Fruit fly (Drosophila melanogaster) whole organism, embryonic: Measurements from ENCODE around the gene Fie.

Source experiments
- Aef1 ChIP-seq: fragments of 200-800 bp; sonication (Bioruptor generic); IDR thresholded peaks from 3 replicates; pipeline ENCODE4 v1.3.6; 2022; ENCODE audit warnings: missing biosample characterization, missing genetic modification characterization
- B-H2 ChIP-seq: fragments of 200-800 bp; sonication (Bioruptor generic); optimal IDR thresholded peaks from 2 replicates; lab custom pipeline; 2018; ENCODE audit warnings: missing biosample characterization, mild to moderate bottlenecking, missing genetic modification characterization
- Blimp-1 ChIP-seq: fragments of 200-800 bp; sonication (Bioruptor generic); optimal IDR thresholded peaks from 3 replicates; lab custom pipeline; 2018; ENCODE audit warnings: missing biosample characterization, missing genetic modification characterization, mild to moderate bottlenecking, moderate library complexity, missing genetic modification reagents
- CG10267 ChIP-seq: fragments of 200-800 bp; sonication (Bioruptor generic); optimal IDR thresholded peaks from 2 replicates; lab custom pipeline; 2018; ENCODE audit warnings: missing biosample characterization, mild to moderate bottlenecking, missing genetic modification characterization, moderate library complexity
- CG10654 ChIP-seq: fragments of 200-800 bp; sonication (Bioruptor generic); optimal IDR thresholded peaks from 2 replicates; lab custom pipeline; 2016; ENCODE audit warnings: missing biosample characterization, missing genetic modification characterization
- CG10979 ChIP-seq: fragments of 200-800 bp; sonication (Bioruptor generic); optimal IDR thresholded peaks from 2 replicates; lab custom pipeline; 2018; ENCODE audit warnings: missing biosample characterization, mild to moderate bottlenecking, missing genetic modification characterization, moderate library complexity
- CG12769 ChIP-seq: fragments of 200-800 bp; sonication (Bioruptor generic); optimal IDR thresholded peaks from 2 replicates; lab custom pipeline; 2019; ENCODE audit warnings: missing biosample characterization, mild to moderate bottlenecking, missing genetic modification characterization, moderate library complexity
- CG13894 ChIP-seq: fragments of 200-800 bp; sonication (Bioruptor generic); optimal IDR thresholded peaks from 3 replicates; lab custom pipeline; 2018; ENCODE audit warnings: missing biosample characterization, mild to moderate bottlenecking, missing genetic modification characterization, moderate library complexity
- CG14710 ChIP-seq: fragments of 200-800 bp; sonication (Bioruptor generic); optimal IDR thresholded peaks from 3 replicates; lab custom pipeline; 2019; ENCODE audit warnings: missing biosample characterization, mild to moderate bottlenecking, missing genetic modification characterization, moderate library complexity
- CG15601 ChIP-seq: fragments of 200-800 bp; sonication (Bioruptor generic); optimal IDR thresholded peaks from 3 replicates; lab custom pipeline; 2019; ENCODE audit warnings: missing biosample characterization, mild to moderate bottlenecking, missing genetic modification characterization, moderate library complexity
- CG15696 ChIP-seq: fragments of 200-800 bp; sonication (Bioruptor generic); optimal IDR thresholded peaks from 2 replicates; lab custom pipeline; 2019; ENCODE audit warnings: missing biosample characterization, mild to moderate bottlenecking, missing genetic modification characterization, moderate library complexity
- CG16863 ChIP-seq: fragments of 200-800 bp; sonication (Bioruptor generic); optimal IDR thresholded peaks from 3 replicates; lab custom pipeline; 2016; ENCODE audit warnings: missing biosample characterization, missing genetic modification characterization
- CG17328 ChIP-seq: fragments of 200-800 bp; sonication (Bioruptor generic); IDR thresholded peaks from 2 replicates; pipeline ENCODE4 v1.3.6; 2022; ENCODE audit warnings: missing biosample characterization, missing genetic modification characterization
- CG17361 ChIP-seq: fragments of 200-800 bp; sonication (Bioruptor generic); IDR thresholded peaks from 3 replicates; pipeline ENCODE4 v1.3.6; 2022; ENCODE audit warnings: missing biosample characterization, missing genetic modification characterization
- CG2678 ChIP-seq: fragments of 200-800 bp; sonication (Bioruptor generic); optimal IDR thresholded peaks from 3 replicates; lab custom pipeline; 2019; ENCODE audit warnings: missing biosample characterization, mild to moderate bottlenecking, missing genetic modification characterization, moderate library complexity
- CG30403 ChIP-seq: fragments of 200-800 bp; sonication (Bioruptor generic); optimal IDR thresholded peaks from 3 replicates; lab custom pipeline; 2016; ENCODE audit warnings: missing biosample characterization, missing genetic modification characterization
- CG33557 ChIP-seq: fragments of 200-800 bp; sonication (Bioruptor generic); optimal IDR thresholded peaks from 2 replicates; lab custom pipeline; 2019; ENCODE audit warnings: missing biosample characterization, mild to moderate bottlenecking, missing genetic modification characterization, moderate library complexity
- CG3407 ChIP-seq: fragments of 200-800 bp; sonication (Bioruptor generic); optimal IDR thresholded peaks from 2 replicates; lab custom pipeline; 2018; ENCODE audit warnings: missing biosample characterization, mild to moderate bottlenecking, missing genetic modification characterization
- CG43689 ChIP-seq: fragments of 200-800 bp; sonication (Bioruptor generic); IDR thresholded peaks from 2 replicates; pipeline ENCODE4 v1.3.6; 2022; ENCODE audit warnings: missing biosample characterization, missing genetic modification characterization
- CG4820 ChIP-seq: fragments of 200-800 bp; sonication (Bioruptor generic); optimal IDR thresholded peaks from 3 replicates; lab custom pipeline; 2016; ENCODE audit warnings: missing biosample characterization, missing genetic modification characterization
- CG4854 ChIP-seq: fragments of 200-800 bp; sonication (Bioruptor generic); optimal IDR thresholded peaks from 2 replicates; lab custom pipeline; 2016; ENCODE audit warnings: missing biosample characterization, missing genetic modification characterization, inconsistent platforms
- CG9609 ChIP-seq: fragments of 200-800 bp; sonication (Bioruptor generic); optimal IDR thresholded peaks from 3 replicates; lab custom pipeline; 2016; ENCODE audit warnings: missing biosample characterization, missing genetic modification characterization
- CG9727 ChIP-seq: fragments of 200-800 bp; sonication (Bioruptor generic); optimal IDR thresholded peaks from 3 replicates; lab custom pipeline; 2017; ENCODE audit warnings: missing biosample characterization, mild to moderate bottlenecking, missing genetic modification characterization
- Chrac-16 ChIP-seq: fragments of 200-800 bp; sonication (Bioruptor generic); optimal IDR thresholded peaks from 3 replicates; lab custom pipeline; 2016; ENCODE audit warnings: missing biosample characterization, missing genetic modification characterization
- D19A ChIP-seq: fragments of 200-800 bp; optimal IDR thresholded peaks from 3 replicates; lab custom pipeline; 2019; ENCODE audit warnings: missing biosample characterization, mild to moderate bottlenecking, missing genetic modification characterization, moderate library complexity
- ERR ChIP-seq: fragments of 200-800 bp; sonication (Bioruptor generic); optimal IDR thresholded peaks from 2 replicates; lab custom pipeline; 2016; ENCODE audit warnings: missing biosample characterization, missing genetic modification characterization
- Elba2 ChIP-seq: fragments of 200-800 bp; sonication (Bioruptor generic); optimal IDR thresholded peaks from 3 replicates; lab custom pipeline; 2016; ENCODE audit warnings: missing biosample characterization, missing genetic modification characterization
- Hr51 ChIP-seq, 2 experiments: fragments of 200-800 bp; sonication (Bioruptor generic); optimal IDR thresholded peaks; 2 replicates in 1 of 2; 3 replicates in 1 of 2; lab custom pipeline; 2016 to 2018; ENCODE audit warnings: missing biosample characterization in 2 of 2, missing genetic modification characterization in 2 of 2, mild to moderate bottlenecking in 1 of 2, moderate library complexity in 1 of 2
- MBD-R2 ChIP-seq: fragments of 200-800 bp; sonication (Bioruptor generic); IDR thresholded peaks from 2 replicates; pipeline ENCODE4 v1.3.6; 2022; ENCODE audit warnings: missing biosample characterization, missing genetic modification characterization
- NC2β ChIP-seq: fragments of 200-800 bp; sonication (Bioruptor generic); optimal IDR thresholded peaks from 2 replicates; lab custom pipeline; 2016; ENCODE audit warnings: missing biosample characterization, missing genetic modification characterization
- Neu2 ChIP-seq: fragments of 200-800 bp; sonication (Bioruptor generic); optimal IDR thresholded peaks from 3 replicates; lab custom pipeline; 2016; ENCODE audit warnings: missing biosample characterization, missing genetic modification characterization, borderline replicate concordance
- Oli ChIP-seq: fragments of 200-800 bp; sonication (Bioruptor generic); optimal IDR thresholded peaks from 2 replicates; lab custom pipeline; 2018; ENCODE audit warnings: missing biosample characterization, mild to moderate bottlenecking, missing genetic modification characterization, moderate library complexity
- Opbp ChIP-seq: fragments of 200-800 bp; sonication (Bioruptor generic); IDR thresholded peaks from 3 replicates; pipeline ENCODE4 v1.3.6; 2022; ENCODE audit warnings: missing biosample characterization, missing genetic modification characterization; ENCODE audit not compliant: partially characterized antibody
- Spps ChIP-seq: fragments of 200-800 bp; sonication (Bioruptor generic); optimal IDR thresholded peaks from 2 replicates; lab custom pipeline; 2018; ENCODE audit warnings: missing biosample characterization, mild to moderate bottlenecking, missing genetic modification characterization
- Trl ChIP-seq, 3 experiments: fragments of >200 bp in 2 of 3; fragments of 200-800 bp in 1 of 3; sonication (Bioruptor generic) in 1 of 3; optimal IDR thresholded peaks; 2 replicates in 1 of 3; 3 replicates in 2 of 3; lab custom pipeline; 2016 to 2017; ENCODE audit warnings: missing biosample characterization in 1 of 3, missing genetic modification characterization in 1 of 3
- Xbp1 ChIP-seq: fragments of 200-800 bp; sonication (Bioruptor generic); optimal IDR thresholded peaks from 3 replicates; lab custom pipeline; 2016; ENCODE audit warnings: missing biosample characterization, mild to moderate bottlenecking, missing genetic modification characterization
- bsh ChIP-seq, 2 experiments: fragments of 200-800 bp; sonication (Bioruptor generic); optimal IDR thresholded peaks; 2 replicates each; lab custom pipeline; 2017 to 2018; ENCODE audit warnings: mild to moderate bottlenecking in 2 of 2, missing biosample characterization in 2 of 2, missing genetic modification characterization in 2 of 2, moderate library complexity in 1 of 2
- ci ChIP-seq: fragments of 200-800 bp; sonication (Bioruptor generic); IDR thresholded peaks from 3 replicates; pipeline ENCODE4 v1.3.6; 2022; ENCODE audit warnings: missing biosample characterization, missing genetic modification characterization
- da ChIP-seq: fragments of 200-800 bp; sonication (Bioruptor generic); optimal IDR thresholded peaks from 2 replicates; lab custom pipeline; 2016; ENCODE audit warnings: missing biosample characterization, missing genetic modification characterization
- dmrt11E ChIP-seq: fragments of 200-800 bp; sonication (Bioruptor generic); optimal IDR thresholded peaks from 3 replicates; lab custom pipeline; 2018; ENCODE audit warnings: missing biosample characterization, mild to moderate bottlenecking, missing genetic modification characterization, moderate library complexity
- en ChIP-seq: fragments of 200-800 bp; sonication (Bioruptor generic); optimal IDR thresholded peaks from 2 replicates; lab custom pipeline; 2016; ENCODE audit warnings: missing biosample characterization, missing genetic modification characterization
- fd64A ChIP-seq: fragments of 200-800 bp; sonication (Bioruptor generic); optimal IDR thresholded peaks from 3 replicates; lab custom pipeline; 2018; ENCODE audit warnings: missing biosample characterization, mild to moderate bottlenecking, missing genetic modification characterization
- gce ChIP-seq: fragments of 200-800 bp; sonication (Bioruptor generic); IDR thresholded peaks from 3 replicates; pipeline ENCODE4 v1.3.6; 2022; ENCODE audit warnings: missing biosample characterization, missing genetic modification characterization
- gem ChIP-seq: fragments of 200-800 bp; sonication (Bioruptor generic); optimal IDR thresholded peaks from 2 replicates; lab custom pipeline; 2019; ENCODE audit warnings: missing biosample characterization, mild to moderate bottlenecking, missing genetic modification characterization, moderate library complexity
- nmo ChIP-seq: fragments of 200-800 bp; sonication (Bioruptor generic); optimal IDR thresholded peaks from 2 replicates; lab custom pipeline; 2018; ENCODE audit warnings: missing biosample characterization, mild to moderate bottlenecking, missing genetic modification characterization, moderate library complexity
- pnt ChIP-seq: fragments of 200-800 bp; sonication (Bioruptor generic); optimal IDR thresholded peaks from 3 replicates; lab custom pipeline; 2016; ENCODE audit warnings: missing biosample characterization, missing genetic modification characterization
- sens ChIP-seq: fragments of 200-800 bp; sonication (Bioruptor generic); peaks from one replicate; lab custom pipeline; 2016; ENCODE audit warnings: missing biosample characterization, missing genetic modification characterization
- sens-2 ChIP-seq: fragments of 200-800 bp; sonication (Bioruptor generic); IDR thresholded peaks from 2 replicates; pipeline ENCODE4 v1.3.6; 2022; ENCODE audit warnings: missing biosample characterization, missing genetic modification characterization
- tna ChIP-seq: fragments of 200-800 bp; sonication (Bioruptor generic); IDR thresholded peaks from 2 replicates; pipeline ENCODE4 v1.3.6; 2022; ENCODE audit warnings: missing biosample characterization, missing genetic modification characterization; ENCODE audit not compliant: partially characterized antibody
- wor ChIP-seq: fragments of 200-800 bp; sonication (Bioruptor generic); IDR thresholded peaks from 2 replicates; pipeline ENCODE4 v1.3.6; 2022; ENCODE audit warnings: missing biosample characterization, missing genetic modification characterization

Gene Fie

dm6 chr3L:3875004-3875403 is 17.4 kb upstream of the Fie start (continued):
- TF ChIP-seq CG9609 (GFP tag; lab: Kevin White, UChicago) (peak; percentile 14), da (no peak), NC2β (peak; percentile 36), CG12769 (no peak), Chrac-16 (peak; percentile 55), CG2678 (tag; lab: Kevin White, UChicago) (peak; percentile 25), Opbp (GFP tag; lab: Robert Waterston, UW) (no peak), Aef1 (no peak), CG43689 (no peak), dmrt11E (tag; lab: Kevin White, UChicago) (peak; percentile 84), gce (no peak), Blimp-1 (GFP tag; lab: Kevin White, UChicago) (peak; percentile 33), CG4854 (GFP tag; lab: Kevin White, UChicago) (no peak), CG15601 (tag; lab: Kevin White, UChicago) (peak; percentile 9), Xbp1 (GFP tag; lab: Kevin White, UChicago) (peak; percentile 50), CG16863 (GFP tag; lab: Kevin White, UChicago) (peak; percentile 38), CG10654 (GFP tag; lab: Kevin White, UChicago) (no peak), gem (tag; lab: Kevin White, UChicago) (peak; percentile 72), D19A (tag; lab: Kevin White, UChicago) (peak; percentile 26), Elba2 (GFP tag; lab: Kevin White, UChicago) (peak; percentile 4), Spps (tag; lab: Kevin White, UChicago) (no peak), fd64A (GFP tag; lab: Kevin White, UChicago) (no peak), ERR (GFP tag; lab: Kevin White, UChicago) (no peak), pnt (GFP tag; lab: Kevin White, UChicago) (peak; percentile 52), tna (no peak), Oli (peak; percentile 57), nmo (peak; percentile 50), bsh (GFP tag; optimal IDR thresholded peaks at IDR 0.05; lab: Kevin White, UChicago) (peak in 1 of 2 experiments; percentile 75), CG33557 (GFP tag; lab: Kevin White, UChicago) (peak; percentile 53), CG10267 (tag; lab: Kevin White, UChicago) (peak; percentile 39), CG9727 (peak; percentile 65), B-H2 (GFP tag; lab: Kevin White, UChicago) (no peak), CG17361 (GFP tag; lab: Robert Waterston, UW) (peak; percentile 65; the same call in 2 of the 3 replicates), CG10979 (tag; lab: Kevin White, UChicago) (peak; percentile 66), Trl (optimal IDR thresholded peaks at IDR 0.05; lab: Kevin White, UChicago) (no peak), Trl (GFP tag; optimal IDR thresholded peaks at IDR 0.05; lab: Kevin White, UChicago) (peak; percentile 29), CG15696 (peak; percentile 53), sens (GFP tag; lab: Kevin White, UChicago) (peak; percentile 92), sens-2 (no peak), wor (GFP tag; lab: Robert Waterston, UW) (no peak), ci (GFP tag; lab: Robert Waterston, UW) (0 out of 3 replicates have a peak, but pooled peaks have one; percentile 51), en (GFP tag; lab: Kevin White, UChicago) (peak; percentile 21), CG13894 (tag; lab: Kevin White, UChicago) (no peak), CG3407 (GFP tag; lab: Kevin White, UChicago) (peak; percentile 44), CG17328 (GFP tag; lab: Robert Waterston, UW) (peak; percentile 65), CG30403 (GFP tag; lab: Kevin White, UChicago) (peak; percentile 19), CG4820 (GFP tag; lab: Kevin White, UChicago) (peak; percentile 51), MBD-R2 (GFP tag; lab: Robert Waterston, UW) (no peak), CG14710 (tag; lab: Kevin White, UChicago) (peak; percentile 47), Hr51 (GFP tag; optimal IDR thresholded peaks at IDR 0.05; lab: Kevin White, UChicago) (peak in 1 of 2 experiments; percentile 6), Neu2 (GFP tag; lab: Kevin White, UChicago) (no peak)
